Worm (Caenorhabditis elegans) whole organism, midembryonic: Measurements from ENCODE around the gene cbn-1.

Experiments used
- T22C8.4 ChIP-seq: fragments of 200-800 bp; sonication (Bioruptor generic); IDR thresholded peaks from 2 replicates; pipeline ENCODE4 v1.3.6; 2022; ENCODE audit warnings: missing genetic modification characterization, missing compliant biosample characterization
- cog-1 ChIP-seq: sonication (generic microtip); optimal IDR thresholded peaks from 2 replicates; lab custom pipeline; 2016; ENCODE audit warnings: missing genetic modification characterization, missing compliant biosample characterization
- flt-1 ChIP-seq: fragments of 200-800 bp; sonication (Bioruptor generic); IDR thresholded peaks from 2 replicates; pipeline ENCODE4 v1.3.6; 2022; ENCODE audit warnings: missing genetic modification characterization, missing compliant biosample characterization
- klf-2 ChIP-seq: fragments of 200-800 bp; sonication (Bioruptor generic); conservative IDR thresholded peaks from 2 replicates; pipeline ENCODE4 v1.3.6; 2022; ENCODE audit warnings: missing genetic modification reagents, missing genetic modification characterization, missing compliant biosample characterization
- med-1 ChIP-seq: sonication (generic microtip); optimal IDR thresholded peaks from 2 replicates; lab custom pipeline; 2017; ENCODE audit warnings: missing genetic modification characterization, mild to moderate bottlenecking, missing compliant biosample characterization, antibody characterized with exemption, missing genetic modification reagents; ENCODE audit not compliant: insufficient read depth
- ref-1 ChIP-seq: fragments of 200-800 bp; sonication (Bioruptor generic); conservative IDR thresholded peaks from 2 replicates; pipeline ENCODE4 v1.3.6; 2022; ENCODE audit warnings: missing genetic modification reagents, missing genetic modification characterization, missing compliant biosample characterization
- tab-1 ChIP-seq: fragments of 200-800 bp; sonication (Bioruptor generic); IDR thresholded peaks from 2 replicates; pipeline ENCODE4 v1.3.6; 2022; ENCODE audit warnings: missing genetic modification characterization, missing compliant biosample characterization
- ztf-23 ChIP-seq: fragments of 200-800 bp; sonication (Bioruptor generic); IDR thresholded peaks from 2 replicates; pipeline ENCODE4 v1.3.6; 2022; ENCODE audit warnings: missing genetic modification reagents, missing genetic modification characterization, missing compliant biosample characterization
- ztf-29 ChIP-seq: fragments of 200-800 bp; sonication (Bioruptor generic); IDR thresholded peaks from 2 replicates; pipeline ENCODE4 v1.3.6; 2022; ENCODE audit warnings: missing genetic modification reagents, missing genetic modification characterization, missing compliant biosample characterization

DNA sequence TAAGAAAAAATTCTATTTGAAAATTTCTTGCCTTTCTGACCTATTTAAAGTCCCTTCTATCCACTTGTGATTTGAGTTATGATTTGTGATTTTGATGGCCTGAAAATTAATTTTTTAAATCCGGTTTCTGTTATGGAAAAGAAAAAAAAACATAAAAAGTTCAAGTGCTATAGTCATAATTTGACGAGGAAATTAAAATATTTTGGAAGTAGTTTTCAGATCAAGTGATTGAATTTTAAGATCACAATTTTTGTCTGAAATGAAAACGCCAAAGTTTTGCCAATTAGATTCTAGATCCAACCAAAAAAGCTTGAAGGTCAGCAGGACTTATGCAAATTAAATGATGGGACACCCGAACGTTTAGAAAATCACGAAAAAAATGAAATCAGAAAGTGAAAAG is 35.1 kb upstream of the cbn-1 start, which contains the start of gene ptr-3:
- no peak for TF ChIP-seq klf-2 (GFP tag; lab: Robert Waterston, UW)
- TF ChIP-seq tab-1 (GFP tag; lab: Robert Waterston, UW): no peak
- TF ChIP-seq cog-1 (tag; lab: Kevin White, UChicago): no peak
- no peak for TF ChIP-seq ztf-29 (GFP tag; lab: Robert Waterston, UW)
- no peak for TF ChIP-seq flt-1 (GFP tag; lab: Robert Waterston, UW)
- TF ChIP-seq ztf-23 (GFP tag; lab: Robert Waterston, UW): no peak
- TF ChIP-seq med-1 (GFP tag; lab: Kevin White, UChicago): no peak
- TF ChIP-seq ref-1 (GFP tag; lab: Robert Waterston, UW): no peak
- TF ChIP-seq T22C8.4 (GFP tag; lab: Robert Waterston, UW): no peak
